Fruit fly (Drosophila melanogaster) whole organism, embryonic: ENCODE measurements around the gene CG1910.

Source experiments
- Atf6 ChIP-seq: fragments of 200-800 bp; sonication (Bioruptor generic); IDR thresholded peaks from 2 replicates; pipeline ENCODE4 v1.3.6; 2022; ENCODE audit warnings: missing biosample characterization, missing genetic modification characterization
- Bdp1 ChIP-seq: fragments of 200-800 bp; sonication (Bioruptor generic); optimal IDR thresholded peaks from 3 replicates; lab custom pipeline; 2016; ENCODE audit warnings: missing biosample characterization, missing genetic modification characterization
- CG10147 ChIP-seq: fragments of 200-800 bp; sonication (Bioruptor generic); optimal IDR thresholded peaks from 2 replicates; lab custom pipeline; 2019; ENCODE audit warnings: missing biosample characterization, mild to moderate bottlenecking, missing genetic modification characterization, moderate library complexity
- CG11456 ChIP-seq: fragments of 200-800 bp; sonication (Bioruptor generic); IDR thresholded peaks from 3 replicates; pipeline ENCODE4 v1.3.6; 2022; ENCODE audit warnings: missing biosample characterization, missing genetic modification characterization
- CG16813 ChIP-seq: fragments of 200-800 bp; sonication (Bioruptor generic); IDR thresholded peaks from 3 replicates; pipeline ENCODE4 v1.3.6; 2022; ENCODE audit warnings: missing biosample characterization, missing genetic modification characterization; ENCODE audit not compliant: partially characterized antibody
- CG16815 ChIP-seq: fragments of 200-800 bp; sonication (Bioruptor generic); optimal IDR thresholded peaks from 3 replicates; lab custom pipeline; 2017; ENCODE audit warnings: missing biosample characterization, mild to moderate bottlenecking, missing genetic modification characterization
- CG17802 ChIP-seq: fragments of 200-800 bp; sonication (Bioruptor generic); optimal IDR thresholded peaks from 2 replicates; lab custom pipeline; 2018; ENCODE audit warnings: missing biosample characterization, mild to moderate bottlenecking, missing genetic modification characterization, moderate library complexity
- CG31224 ChIP-seq: fragments of 200-800 bp; sonication (Bioruptor generic); IDR thresholded peaks from 2 replicates; pipeline ENCODE4 v1.3.6; 2022; ENCODE audit warnings: missing biosample characterization, missing genetic modification characterization
- CG32767 ChIP-seq: fragments of 200-800 bp; sonication (Bioruptor generic); IDR thresholded peaks from 2 replicates; pipeline ENCODE4 v1.3.6; 2022; ENCODE audit warnings: missing biosample characterization, missing genetic modification characterization
- CG34376 ChIP-seq: fragments of 200-800 bp; sonication (Bioruptor generic); optimal IDR thresholded peaks from 2 replicates; lab custom pipeline; 2018; ENCODE audit warnings: missing biosample characterization, mild to moderate bottlenecking, missing genetic modification characterization
- CG34422 ChIP-seq: fragments of 200-800 bp; sonication (Bioruptor generic); IDR thresholded peaks from 3 replicates; pipeline ENCODE4 v1.3.6; 2022; ENCODE audit warnings: missing biosample characterization, missing genetic modification characterization
- CG4328 ChIP-seq: fragments of 200-800 bp; sonication (Bioruptor generic); optimal IDR thresholded peaks from 3 replicates; lab custom pipeline; 2017; ENCODE audit warnings: missing biosample characterization, missing genetic modification reagents, missing genetic modification characterization
- CG4360 ChIP-seq: fragments of 200-800 bp; sonication (Bioruptor generic); IDR thresholded peaks from 2 replicates; pipeline ENCODE4 v1.3.6; 2022; ENCODE audit warnings: missing biosample characterization, missing genetic modification characterization
- CG7556 ChIP-seq: fragments of 200-800 bp; sonication (Bioruptor generic); optimal IDR thresholded peaks from 2 replicates; lab custom pipeline; 2017; ENCODE audit warnings: missing biosample characterization, mild to moderate bottlenecking, missing genetic modification characterization
- CG8290 ChIP-seq, 3 experiments: fragments of 200-800 bp; sonication (Bioruptor generic); optimal IDR thresholded peaks; 2 replicates each; lab custom pipeline; 2016 to 2019; ENCODE audit warnings: missing biosample characterization in 3 of 3, missing genetic modification characterization in 3 of 3, mild to moderate bottlenecking in 2 of 3, moderate library complexity in 1 of 3
- CG8388 ChIP-seq: fragments of 200-800 bp; sonication (Bioruptor generic); optimal IDR thresholded peaks from 2 replicates; lab custom pipeline; 2019; ENCODE audit warnings: missing biosample characterization, mild to moderate bottlenecking, missing genetic modification characterization, moderate library complexity
- CG9215 ChIP-seq: fragments of 200-800 bp; sonication (Bioruptor generic); IDR thresholded peaks from 2 replicates; pipeline ENCODE4 v1.3.6; 2022; ENCODE audit warnings: missing biosample characterization, missing genetic modification characterization
- CoRest ChIP-seq: fragments of 200-800 bp; sonication (Bioruptor generic); optimal IDR thresholded peaks from 3 replicates; lab custom pipeline; 2018; ENCODE audit warnings: missing biosample characterization, mild to moderate bottlenecking, missing genetic modification characterization, moderate library complexity
- CrebB ChIP-seq: fragments of 200-800 bp; sonication (Bioruptor generic); optimal IDR thresholded peaks from 3 replicates; lab custom pipeline; 2018; ENCODE audit warnings: missing biosample characterization, mild to moderate bottlenecking, missing genetic modification characterization
- D ChIP-seq, 2 experiments: fragments of 200-800 bp in 1 of 2; fragments of >200 bp in 1 of 2; sonication (Bioruptor generic) in 1 of 2; optimal IDR thresholded peaks; 2 replicates in 1 of 2; 3 replicates in 1 of 2; lab custom pipeline; 2017; ENCODE audit warnings: mild to moderate bottlenecking in 1 of 2, missing biosample characterization in 1 of 2, missing genetic modification characterization in 1 of 2, missing genetic modification reagents in 1 of 2
- D19A ChIP-seq: fragments of 200-800 bp; optimal IDR thresholded peaks from 3 replicates; lab custom pipeline; 2019; ENCODE audit warnings: missing biosample characterization, mild to moderate bottlenecking, missing genetic modification characterization, moderate library complexity
- Ets65A ChIP-seq: fragments of 200-800 bp; sonication (Bioruptor generic); peaks from one replicate; lab custom pipeline; 2016; ENCODE audit warnings: missing biosample characterization, missing genetic modification characterization
- H2.0 ChIP-seq: fragments of 200-800 bp; sonication (Bioruptor generic); IDR thresholded peaks from 2 replicates; pipeline ENCODE4 v1.3.6; 2022; ENCODE audit warnings: missing biosample characterization, missing genetic modification characterization
- Hr78 ChIP-seq, 2 experiments: fragments of 200-800 bp in 1 of 2; fragments of >200 bp in 1 of 2; sonication (Bioruptor generic) in 1 of 2; optimal IDR thresholded peaks; 2 replicates each; lab custom pipeline; 2017 to 2019; ENCODE audit warnings: missing biosample characterization in 2 of 2, missing genetic modification characterization in 2 of 2, mild to moderate bottlenecking in 1 of 2, moderate library complexity in 1 of 2
- Neu2 ChIP-seq: fragments of 200-800 bp; sonication (Bioruptor generic); optimal IDR thresholded peaks from 3 replicates; lab custom pipeline; 2016; ENCODE audit warnings: missing biosample characterization, missing genetic modification characterization, borderline replicate concordance
- Oli ChIP-seq: fragments of 200-800 bp; sonication (Bioruptor generic); optimal IDR thresholded peaks from 2 replicates; lab custom pipeline; 2018; ENCODE audit warnings: missing biosample characterization, mild to moderate bottlenecking, missing genetic modification characterization, moderate library complexity
- Spps ChIP-seq: fragments of 200-800 bp; sonication (Bioruptor generic); optimal IDR thresholded peaks from 2 replicates; lab custom pipeline; 2018; ENCODE audit warnings: missing biosample characterization, mild to moderate bottlenecking, missing genetic modification characterization
- Tbp ChIP-seq: fragments of >200 bp; optimal IDR thresholded peaks from 2 replicates; lab custom pipeline; 2018; ENCODE audit warnings: missing biosample characterization, missing genetic modification characterization
- Xbp1 ChIP-seq: fragments of 200-800 bp; sonication (Bioruptor generic); optimal IDR thresholded peaks from 3 replicates; lab custom pipeline; 2016; ENCODE audit warnings: missing biosample characterization, mild to moderate bottlenecking, missing genetic modification characterization
- ara ChIP-seq: fragments of 200-800 bp; sonication (Bioruptor generic); IDR thresholded peaks from 2 replicates; pipeline ENCODE4 v1.3.6; 2022; ENCODE audit warnings: missing biosample characterization, missing genetic modification characterization
- bowl ChIP-seq: fragments of 200-800 bp; sonication (Bioruptor generic); IDR thresholded peaks from 2 replicates; pipeline ENCODE4 v1.3.6; 2022; ENCODE audit warnings: missing biosample characterization, missing genetic modification characterization
- cg ChIP-seq: fragments of 200-800 bp; sonication (Bioruptor generic); optimal IDR thresholded peaks from 3 replicates; lab custom pipeline; 2019; ENCODE audit warnings: missing biosample characterization, mild to moderate bottlenecking, missing genetic modification characterization, moderate library complexity
- ci ChIP-seq: fragments of 200-800 bp; sonication (Bioruptor generic); IDR thresholded peaks from 3 replicates; pipeline ENCODE4 v1.3.6; 2022; ENCODE audit warnings: missing biosample characterization, missing genetic modification characterization
- crp ChIP-seq, 2 experiments: fragments of 200-800 bp; sonication (Bioruptor generic); optimal IDR thresholded peaks; 2 replicates in 1 of 2; 3 replicates in 1 of 2; lab custom pipeline; 2017; ENCODE audit warnings: missing biosample characterization in 2 of 2, missing genetic modification characterization in 2 of 2, mild to moderate bottlenecking in 1 of 2, moderate library complexity in 1 of 2
- da ChIP-seq: fragments of 200-800 bp; sonication (Bioruptor generic); optimal IDR thresholded peaks from 2 replicates; lab custom pipeline; 2016; ENCODE audit warnings: missing biosample characterization, missing genetic modification characterization
- danr ChIP-seq: fragments of 200-800 bp; sonication (Bioruptor generic); IDR thresholded peaks from 2 replicates; pipeline ENCODE4 v1.3.6; 2022; ENCODE audit warnings: missing biosample characterization, missing genetic modification characterization
- disco-r ChIP-seq: fragments of 200-800 bp; sonication (Bioruptor generic); optimal IDR thresholded peaks from 2 replicates; lab custom pipeline; 2016; ENCODE audit warnings: missing biosample characterization, missing genetic modification characterization
- en ChIP-seq: fragments of 200-800 bp; sonication (Bioruptor generic); optimal IDR thresholded peaks from 2 replicates; lab custom pipeline; 2016; ENCODE audit warnings: missing biosample characterization, missing genetic modification characterization
- fd102C ChIP-seq: fragments of 200-800 bp; sonication (Bioruptor generic); optimal IDR thresholded peaks from 2 replicates; lab custom pipeline; 2018; ENCODE audit warnings: missing biosample characterization, mild to moderate bottlenecking, missing genetic modification characterization, moderate library complexity
- grn ChIP-seq: fragments of 200-800 bp; sonication (Bioruptor generic); optimal IDR thresholded peaks from 3 replicates; lab custom pipeline; 2017; ENCODE audit warnings: missing biosample characterization, missing genetic modification characterization
- lola ChIP-seq, 3 experiments: fragments of >200 bp in 2 of 3; fragments of 200-800 bp in 1 of 3; sonication (Bioruptor generic) in 1 of 3; optimal IDR thresholded peaks; 2 replicates each; lab custom pipeline; 2017 to 2019; ENCODE audit warnings: missing biosample characterization in 3 of 3, missing genetic modification characterization in 3 of 3, mild to moderate bottlenecking in 1 of 3, moderate library complexity in 1 of 3
- nom ChIP-seq: fragments of 200-800 bp; sonication (Bioruptor generic); optimal IDR thresholded peaks from 2 replicates; lab custom pipeline; 2017; ENCODE audit warnings: missing biosample characterization, missing genetic modification characterization, mild to moderate bottlenecking, moderate library complexity, missing genetic modification reagents
- phol ChIP-seq: fragments of 200-800 bp; sonication (Bioruptor generic); optimal IDR thresholded peaks from 3 replicates; lab custom pipeline; 2018; ENCODE audit warnings: missing biosample characterization, mild to moderate bottlenecking, missing genetic modification characterization, moderate library complexity
- ro ChIP-seq: fragments of 200-800 bp; sonication (Bioruptor generic); IDR thresholded peaks from 2 replicates; pipeline ENCODE4 v1.3.6; 2022; ENCODE audit warnings: missing biosample characterization, missing genetic modification characterization
- slp2 ChIP-seq: fragments of 200-800 bp; sonication (Bioruptor generic); optimal IDR thresholded peaks from 2 replicates; lab custom pipeline; 2016; ENCODE audit warnings: missing biosample characterization, missing genetic modification characterization
- so ChIP-seq: fragments of 200-800 bp; sonication (Bioruptor generic); IDR thresholded peaks from 3 replicates; pipeline ENCODE4 v1.3.6; 2022; ENCODE audit warnings: missing biosample characterization, missing genetic modification characterization
- trem ChIP-seq: fragments of 200-800 bp; optimal IDR thresholded peaks from 3 replicates; lab custom pipeline; 2019; ENCODE audit warnings: missing biosample characterization, mild to moderate bottlenecking, missing genetic modification characterization, moderate library complexity
- ttk ChIP-seq: fragments of 200-800 bp; sonication (Bioruptor generic); IDR thresholded peaks from 2 replicates; pipeline ENCODE4 v2.1.2; 2022; ENCODE audit warnings: missing biosample characterization, missing genetic modification characterization
- unpg ChIP-seq: fragments of 200-800 bp; sonication (Bioruptor generic); optimal IDR thresholded peaks from 3 replicates; lab custom pipeline; 2018; ENCODE audit warnings: missing biosample characterization, mild to moderate bottlenecking, missing genetic modification characterization, moderate library complexity
- zen2 ChIP-seq: fragments of 200-800 bp; sonication (Bioruptor generic); IDR thresholded peaks from 3 replicates; pipeline ENCODE4 v1.3.6; 2022; ENCODE audit warnings: missing biosample characterization, missing genetic modification characterization; ENCODE audit not compliant: partially characterized antibody

The CG1910 gene

DNA sequence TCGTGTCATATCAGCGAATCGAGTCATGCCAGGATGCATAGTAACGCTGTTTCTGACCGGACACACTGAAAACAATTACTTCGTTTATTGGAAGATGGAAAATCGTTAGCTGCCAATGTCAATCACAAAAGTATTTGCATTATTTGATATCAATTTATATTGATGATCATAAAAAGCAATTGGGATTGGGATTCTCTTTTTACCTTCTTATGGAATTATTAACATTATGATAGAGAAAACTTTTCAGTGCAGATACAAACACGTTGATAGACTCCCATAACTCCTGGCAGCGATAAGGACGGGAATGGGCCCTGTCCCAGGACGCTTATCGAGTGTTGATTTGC is 40.6 kb upstream of the CG1910 start (continued):
- no peak for TF ChIP-seq Oli (tag; lab: Kevin White, UChicago)
- no peak for TF ChIP-seq CoRest (tag; lab: Kevin White, UChicago)
- peak; percentile 26 for TF ChIP-seq grn (GFP tag; lab: Kevin White, UChicago)
- no peak for TF ChIP-seq so (GFP tag; lab: Robert Waterston, UW)
- no peak for TF ChIP-seq CG4328 (GFP tag; lab: Kevin White, UChicago)
- no peak for TF ChIP-seq danr (GFP tag; lab: Robert Waterston, UW)
- TF ChIP-seq slp2, result no peak
- TF ChIP-seq unpg (GFP tag; lab: Kevin White, UChicago), result peak; percentile 10
- TF ChIP-seq ara (GFP tag; lab: Robert Waterston, UW), result peak; percentile 41; the same call in 1 of the 2 replicates
- TF ChIP-seq Bdp1 (GFP tag; lab: Kevin White, UChicago), result no peak
- TF ChIP-seq D (optimal IDR thresholded peaks at IDR 0.05; lab: Kevin White, UChicago), result no peak
- TF ChIP-seq D (GFP tag; optimal IDR thresholded peaks at IDR 0.05; lab: Kevin White, UChicago), result no peak
- no peak for TF ChIP-seq zen2 (GFP tag; lab: Robert Waterston, UW)
- TF ChIP-seq CG32767 (GFP tag; lab: Robert Waterston, UW), result no peak
- no peak for TF ChIP-seq crp (GFP tag; optimal IDR thresholded peaks at IDR 0.05; lab: Kevin White, UChicago)
- TF ChIP-seq CG8290 (GFP tag; optimal IDR thresholded peaks at IDR 0.05; lab: Kevin White, UChicago), result no peak
- TF ChIP-seq CG8290 (tag; optimal IDR thresholded peaks at IDR 0.05; lab: Kevin White, UChicago), result no peak
- no peak for TF ChIP-seq CG7556
- peak; percentile 5 for TF ChIP-seq CG8388 (GFP tag; lab: Kevin White, UChicago)
- no peak for TF ChIP-seq CG9215 (GFP tag; lab: Robert Waterston, UW)
- peak; percentile 21 for TF ChIP-seq CG16815 (GFP tag; lab: Kevin White, UChicago)
- no peak for TF ChIP-seq Neu2 (GFP tag; lab: Kevin White, UChicago)
- no peak for TF ChIP-seq da
- peak; percentile 72 for TF ChIP-seq Ets65A
- TF ChIP-seq CG4360 (GFP tag; lab: Robert Waterston, UW), result no peak
- TF ChIP-seq nom (GFP tag; lab: Kevin White, UChicago), result no peak
- no peak for TF ChIP-seq Tbp (GFP tag; lab: Kevin White, UChicago)
- peak; percentile 0 for TF ChIP-seq D19A (tag; lab: Kevin White, UChicago)
- TF ChIP-seq Hr78 (GFP tag; optimal IDR thresholded peaks at IDR 0.05; lab: Kevin White, UChicago), result no peak
- TF ChIP-seq phol (tag; lab: Kevin White, UChicago), result peak; percentile 40
- TF ChIP-seq fd102C (GFP tag; lab: Kevin White, UChicago), result peak; percentile 64
- no peak for TF ChIP-seq cg (GFP tag; lab: Kevin White, UChicago)
- TF ChIP-seq CG11456 (GFP tag; lab: Robert Waterston, UW), result no peak
- TF ChIP-seq lola (GFP tag; optimal IDR thresholded peaks at IDR 0.05; lab: Kevin White, UChicago), result peak in 1 of 3 experiments; percentile 29
- no peak for TF ChIP-seq CG10147
- no peak for TF ChIP-seq Atf6 (GFP tag; lab: Robert Waterston, UW)
- no peak for TF ChIP-seq CG34422 (GFP tag; lab: Robert Waterston, UW)
- TF ChIP-seq ci, result no peak
- no peak for TF ChIP-seq Spps (tag; lab: Kevin White, UChicago)
- no peak for TF ChIP-seq ttk (GFP tag; lab: Robert Waterston, UW)
- TF ChIP-seq CG34376 (GFP tag; lab: Kevin White, UChicago), result no peak
- no peak for TF ChIP-seq ro (GFP tag; lab: Robert Waterston, UW)
- TF ChIP-seq en (GFP tag; lab: Kevin White, UChicago), result no peak
- no peak for TF ChIP-seq H2.0 (GFP tag; lab: Robert Waterston, UW)
- no peak for TF ChIP-seq CG16813 (GFP tag; lab: Robert Waterston, UW)
- TF ChIP-seq CrebB (tag; lab: Kevin White, UChicago), result no peak
- no peak for TF ChIP-seq disco-r (GFP tag; lab: Kevin White, UChicago)
- no peak for TF ChIP-seq CG17802 (tag; lab: Kevin White, UChicago)
- TF ChIP-seq bowl (GFP tag; lab: Robert Waterston, UW), result no peak
- TF ChIP-seq CG31224 (GFP tag; lab: Robert Waterston, UW), result no peak
- TF ChIP-seq trem (tag; lab: Kevin White, UChicago), result peak; percentile 41
- TF ChIP-seq Xbp1 (GFP tag; lab: Kevin White, UChicago), result peak; percentile 11
